Worm (Caenorhabditis elegans) whole organism, late embryonic: ENCODE results near the gene ZK1098.11.

ENCODE experiments used
- C08G9.2 ChIP-seq: sonication (generic microtip); optimal IDR thresholded peaks from 2 replicates; lab custom pipeline; 2016; ENCODE audit warnings: mild to moderate bottlenecking, missing genetic modification characterization, moderate library complexity, missing compliant biosample characterization
- T23F11.4 ChIP-seq: fragments of 200-800 bp; sonication (Bioruptor generic); optimal IDR thresholded peaks from 2 replicates; lab custom pipeline; 2018; ENCODE audit warnings: mild to moderate bottlenecking, missing genetic modification characterization, missing compliant biosample characterization
- ceh-24 ChIP-seq: sonication (generic microtip); optimal IDR thresholded peaks from 2 replicates; lab custom pipeline; 2016; ENCODE audit warnings: mild to moderate bottlenecking, missing genetic modification characterization, missing compliant biosample characterization
- ceh-31 ChIP-seq: sonication (generic microtip); optimal IDR thresholded peaks from 2 replicates; lab custom pipeline; 2016; ENCODE audit warnings: missing genetic modification characterization, missing compliant biosample characterization
- ceh-6 ChIP-seq: fragments of 200-800 bp; sonication (Bioruptor generic); optimal IDR thresholded peaks from 2 replicates; lab custom pipeline; 2018; ENCODE audit warnings: mild to moderate bottlenecking, missing genetic modification characterization, missing compliant biosample characterization
- elt-2 ChIP-seq: sonication (generic microtip); optimal IDR thresholded peaks from 2 replicates; lab custom pipeline; 2016; ENCODE audit warnings: missing genetic modification reagents, missing genetic modification characterization, missing compliant biosample characterization
- elt-4 ChIP-seq: sonication (generic microtip); optimal IDR thresholded peaks from 2 replicates; lab custom pipeline; 2016; ENCODE audit warnings: missing genetic modification characterization, missing compliant biosample characterization
- fax-1 ChIP-seq: sonication (generic microtip); optimal IDR thresholded peaks from 2 replicates; lab custom pipeline; 2016; ENCODE audit warnings: missing genotype, missing genetic modification characterization, missing compliant biosample characterization
- gmeb-2 ChIP-seq: sonication (generic microtip); optimal IDR thresholded peaks from 2 replicates; lab custom pipeline; 2016; ENCODE audit warnings: missing genetic modification characterization, inconsistent platforms, missing compliant biosample characterization
- hlh-13 ChIP-seq: fragments of 200-800 bp; sonication (Bioruptor generic); optimal IDR thresholded peaks from 2 replicates; lab custom pipeline; 2018; ENCODE audit warnings: mild to moderate bottlenecking, missing genetic modification characterization, missing compliant biosample characterization
- nhr-232 ChIP-seq: sonication (generic microtip); optimal IDR thresholded peaks from 2 replicates; lab custom pipeline; 2016; ENCODE audit warnings: missing genetic modification characterization, missing compliant biosample characterization
- odd-2 ChIP-seq: sonication (generic microtip); optimal IDR thresholded peaks from 2 replicates; lab custom pipeline; 2017; ENCODE audit warnings: antibody characterized with exemption, mild to moderate bottlenecking, missing genetic modification characterization, missing compliant biosample characterization
- pag-3 ChIP-seq: sonication (generic microtip); optimal IDR thresholded peaks from 2 replicates; lab custom pipeline; 2016; ENCODE audit warnings: missing compliant biosample characterization, missing genetic modification characterization, borderline replicate concordance
- pat-9 ChIP-seq: fragments of 200-800 bp; sonication (Bioruptor generic); optimal IDR thresholded peaks from 2 replicates; lab custom pipeline; 2018; ENCODE audit warnings: mild to moderate bottlenecking, missing genetic modification characterization, moderate library complexity, missing compliant biosample characterization
- ref-2 ChIP-seq: sonication (generic microtip); optimal IDR thresholded peaks from 2 replicates; lab custom pipeline; 2016; ENCODE audit warnings: missing genetic modification characterization, missing compliant biosample characterization
- sox-4 ChIP-seq: sonication (generic microtip); optimal IDR thresholded peaks from 2 replicates; lab custom pipeline; 2017; ENCODE audit warnings: mild to moderate bottlenecking, missing genetic modification characterization, inconsistent platforms, missing compliant biosample characterization
- syd-9 ChIP-seq: sonication (generic microtip); optimal IDR thresholded peaks from 2 replicates; lab custom pipeline; 2016; ENCODE audit warnings: mild to moderate bottlenecking, missing genetic modification characterization, moderate library complexity, missing compliant biosample characterization
- tbx-2 ChIP-seq: sonication (generic microtip); optimal IDR thresholded peaks from 2 replicates; lab custom pipeline; 2016; ENCODE audit warnings: missing genetic modification characterization, missing compliant biosample characterization

ZK1098.11 gene

ce11 chrIII:9597044-9597443, 40.6 kb downstream of the ZK1098.11 start, which contains the start of gene C48B4.12:
TSS of gene C48B4.12 (plus strand) at chrIII:9597344.
- TF ChIP-seq hlh-13 (no peak), pag-3 (tag; lab: Kevin White, UChicago) (no peak), gmeb-2 (no peak), tbx-2 (tag; lab: Kevin White, UChicago) (no peak), ceh-31 (tag; lab: Kevin White, UChicago) (no peak), ceh-6 (GFP tag; lab: Kevin White, UChicago) (no peak)
- TF ChIP-seq, all 69 proteins: peak for 0

- TF ChIP-seq sox-4 (tag; lab: Kevin White, UChicago) (no peak), elt-4 (no peak), nhr-232 (tag; lab: Kevin White, UChicago) (no peak), ref-2 (tag; lab: Kevin White, UChicago) (no peak), elt-2 (no peak), pag-3 (tag; lab: Kevin White, UChicago) (no peak), C08G9.2 (tag; lab: Kevin White, UChicago) (no peak), T23F11.4 (no peak), odd-2 (tag; lab: Kevin White, UChicago) (no peak), ceh-6 (GFP tag; lab: Kevin White, UChicago) (no peak), pat-9 (tag; lab: Kevin White, UChicago) (no peak), tbx-2 (tag; lab: Kevin White, UChicago) (no peak), syd-9 (tag; lab: Kevin White, UChicago) (no peak), ceh-24 (tag; lab: Kevin White, UChicago) (no peak)
Measured at ce11 chrIII:9598168-9598567, 41.8 kb downstream of the ZK1098.11 start, which contains the start of gene F58A4.1. TSS of gene F58A4.1 (plus strand) at chrIII:9598468.

- TF ChIP-seq fax-1 (tag; lab: Kevin White, UChicago) = no peak
Measured at ce11 chrIII:9600645-9601044, 44.2 kb downstream of the ZK1098.11 start, which contains the start of gene F58A4.2. TSS of gene F58A4.2 (minus strand) at chrIII:9600745.
